Worm (Caenorhabditis elegans): ENCODE data around the gene ZK418.10.

- TF ChIP-seq lin-13 (GFP tag; optimal IDR thresholded peaks at IDR 0.05) (no peak), dsc-1 (tag; optimal IDR thresholded peaks at IDR 0.05) (peak; percentile 97), rnt-1 (tag; optimal IDR thresholded peaks at IDR 0.05) (no peak), ceh-82 (tag; optimal IDR thresholded peaks at IDR 0.05) (no peak), zag-1 (tag; optimal IDR thresholded peaks at IDR 0.05) (no peak)
Measured at ce11 chrIII:7090545-7090944, at the start of gene ZK418.10.
